Worm (Caenorhabditis elegans) whole organism, midembryonic: Measurements from ENCODE around the gene col-139.

Experiments
- cog-1 ChIP-seq: sonication (generic microtip); optimal IDR thresholded peaks from 2 replicates; lab custom pipeline; 2016; ENCODE audit warnings: missing genetic modification characterization, missing compliant biosample characterization
- flt-1 ChIP-seq: fragments of 200-800 bp; sonication (Bioruptor generic); IDR thresholded peaks from 2 replicates; pipeline ENCODE4 v1.3.6; 2022; ENCODE audit warnings: missing genetic modification characterization, missing compliant biosample characterization
- klf-2 ChIP-seq: fragments of 200-800 bp; sonication (Bioruptor generic); conservative IDR thresholded peaks from 2 replicates; pipeline ENCODE4 v1.3.6; 2022; ENCODE audit warnings: missing genetic modification reagents, missing genetic modification characterization, missing compliant biosample characterization
- med-1 ChIP-seq: sonication (generic microtip); optimal IDR thresholded peaks from 2 replicates; lab custom pipeline; 2017; ENCODE audit warnings: missing genetic modification characterization, mild to moderate bottlenecking, missing compliant biosample characterization, antibody characterized with exemption, missing genetic modification reagents; ENCODE audit not compliant: insufficient read depth
- ref-1 ChIP-seq: fragments of 200-800 bp; sonication (Bioruptor generic); conservative IDR thresholded peaks from 2 replicates; pipeline ENCODE4 v1.3.6; 2022; ENCODE audit warnings: missing genetic modification reagents, missing genetic modification characterization, missing compliant biosample characterization
- tab-1 ChIP-seq: fragments of 200-800 bp; sonication (Bioruptor generic); IDR thresholded peaks from 2 replicates; pipeline ENCODE4 v1.3.6; 2022; ENCODE audit warnings: missing genetic modification characterization, missing compliant biosample characterization
- ztf-23 ChIP-seq: fragments of 200-800 bp; sonication (Bioruptor generic); IDR thresholded peaks from 2 replicates; pipeline ENCODE4 v1.3.6; 2022; ENCODE audit warnings: missing genetic modification reagents, missing genetic modification characterization, missing compliant biosample characterization
- ztf-29 ChIP-seq: fragments of 200-800 bp; sonication (Bioruptor generic); IDR thresholded peaks from 2 replicates; pipeline ENCODE4 v1.3.6; 2022; ENCODE audit warnings: missing genetic modification reagents, missing genetic modification characterization, missing compliant biosample characterization

DNA sequence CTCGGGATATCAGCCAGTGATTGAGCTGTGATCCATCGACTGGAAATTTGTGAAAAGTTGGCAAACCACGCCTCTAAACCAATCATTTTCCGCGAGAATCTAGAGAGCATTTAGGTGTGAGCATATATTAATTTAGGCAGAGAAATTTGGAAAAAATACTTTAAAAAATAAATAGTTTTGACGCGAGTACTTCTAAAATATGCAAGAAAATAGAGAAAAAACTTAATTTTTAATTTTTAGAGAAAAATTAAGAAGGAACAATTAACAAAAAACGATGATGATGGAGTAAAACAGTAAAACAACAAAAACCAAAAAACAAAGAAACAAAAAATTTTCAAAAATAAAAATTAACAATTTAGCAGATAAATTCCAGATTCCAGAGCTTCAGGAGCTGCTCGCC lies 46.9 kb downstream of the col-139 start, which contains the start of gene txt-6:
- TF ChIP-seq med-1 (GFP tag; lab: Kevin White, UChicago) (no peak), cog-1 (tag; lab: Kevin White, UChicago) (no peak), flt-1 (GFP tag; lab: Robert Waterston, UW) (no peak), tab-1 (GFP tag; lab: Robert Waterston, UW) (no peak), ref-1 (no peak), klf-2 (no peak), ztf-23 (GFP tag; lab: Robert Waterston, UW) (no peak), ztf-29 (GFP tag; lab: Robert Waterston, UW) (no peak)
